Fruit fly (Drosophila melanogaster) whole organism, prepupa: ENCODE measurements around the gene rush.

Experiments
- Blimp-1 ChIP-seq: fragments of 200-800 bp; sonication (Bioruptor generic); optimal IDR thresholded peaks from 3 replicates; lab custom pipeline; 2017; ENCODE audit warnings: missing biosample characterization, missing genetic modification characterization, mild to moderate bottlenecking, moderate library complexity, missing genetic modification reagents
- CG10631 ChIP-seq: fragments of 200-800 bp; sonication (Bioruptor generic); optimal IDR thresholded peaks from 2 replicates; lab custom pipeline; 2016; ENCODE audit warnings: missing biosample characterization, missing genetic modification characterization
- CG10669 ChIP-seq: fragments of 200-800 bp; sonication (Bioruptor generic); optimal IDR thresholded peaks from 3 replicates; lab custom pipeline; 2018; ENCODE audit warnings: missing biosample characterization, mild to moderate bottlenecking, missing genetic modification characterization, moderate library complexity
- CG11294 ChIP-seq: fragments of 200-800 bp; sonication (Bioruptor generic); IDR thresholded peaks from 2 replicates; pipeline ENCODE4 v1.3.6; 2022; ENCODE audit warnings: missing biosample characterization, missing genetic modification characterization
- CG15336 ChIP-seq: fragments of 200-800 bp; sonication (Bioruptor generic); IDR thresholded peaks from 2 replicates; pipeline ENCODE4 v1.3.6; 2022; ENCODE audit warnings: missing biosample characterization, missing genetic modification characterization
- CG1621 ChIP-seq: fragments of 200-800 bp; sonication (Bioruptor generic); optimal IDR thresholded peaks from 3 replicates; lab custom pipeline; 2018; ENCODE audit warnings: missing biosample characterization, mild to moderate bottlenecking, missing genetic modification characterization
- CG31627 ChIP-seq: fragments of 200-800 bp; sonication (Bioruptor generic); optimal IDR thresholded peaks from 3 replicates; lab custom pipeline; 2016; ENCODE audit warnings: missing biosample characterization, missing genetic modification characterization
- CG32006 ChIP-seq: fragments of 200-800 bp; sonication (Bioruptor generic); optimal IDR thresholded peaks from 3 replicates; lab custom pipeline; 2017; ENCODE audit warnings: missing biosample characterization, mild to moderate bottlenecking, missing genetic modification characterization
- CG3919 ChIP-seq: fragments of 200-800 bp; sonication (Bioruptor generic); optimal IDR thresholded peaks from 3 replicates; lab custom pipeline; 2016; ENCODE audit warnings: missing biosample characterization, missing genetic modification characterization
- CG4318 ChIP-seq: fragments of 200-800 bp; sonication (Bioruptor generic); optimal IDR thresholded peaks from 3 replicates; lab custom pipeline; 2017; ENCODE audit warnings: missing biosample characterization, mild to moderate bottlenecking, missing genetic modification characterization
- CG6276 ChIP-seq: fragments of 200-800 bp; sonication (Bioruptor generic); optimal IDR thresholded peaks from 2 replicates; lab custom pipeline; 2017; ENCODE audit warnings: missing biosample characterization, mild to moderate bottlenecking, missing genetic modification characterization
- CG6808 ChIP-seq: fragments of 200-800 bp; sonication (Bioruptor generic); optimal IDR thresholded peaks from 3 replicates; lab custom pipeline; 2017; ENCODE audit warnings: missing biosample characterization, missing genetic modification characterization, mild to moderate bottlenecking, moderate library complexity, missing genetic modification reagents
- CG7368 ChIP-seq: fragments of 200-800 bp; sonication (Bioruptor generic); optimal IDR thresholded peaks from 3 replicates; lab custom pipeline; 2016; ENCODE audit warnings: missing biosample characterization, missing genetic modification characterization
- Ets21C ChIP-seq: fragments of 200-800 bp; sonication (Bioruptor generic); optimal IDR thresholded peaks from 3 replicates; lab custom pipeline; 2016; ENCODE audit warnings: missing biosample characterization, missing genetic modification characterization
- Ets96B ChIP-seq: fragments of 200-800 bp; optimal IDR thresholded peaks from 2 replicates; lab custom pipeline; 2019; ENCODE audit warnings: missing biosample characterization, mild to moderate bottlenecking, missing genetic modification characterization, moderate library complexity
- Hr38 ChIP-seq: sonication (Bioruptor generic); optimal IDR thresholded peaks from 2 replicates; lab custom pipeline; 2016; ENCODE audit warnings: missing biosample characterization, missing genetic modification characterization
- Hr39 ChIP-seq: fragments of 200-800 bp; sonication (Bioruptor generic); optimal IDR thresholded peaks from 2 replicates; lab custom pipeline; 2016; ENCODE audit warnings: missing biosample characterization, missing genetic modification characterization
- Lpt ChIP-seq: fragments of 200-800 bp; sonication (Bioruptor generic); optimal IDR thresholded peaks from 3 replicates; lab custom pipeline; 2016; ENCODE audit warnings: missing biosample characterization, missing genetic modification characterization
- OdsH ChIP-seq: fragments of 200-800 bp; sonication (Bioruptor generic); optimal IDR thresholded peaks from 3 replicates; lab custom pipeline; 2016; ENCODE audit warnings: missing biosample characterization, missing genetic modification characterization
- Sox102F ChIP-seq: fragments of 200-800 bp; sonication (Bioruptor generic); optimal IDR thresholded peaks from 2 replicates; lab custom pipeline; 2016; ENCODE audit warnings: missing biosample characterization, mild to moderate bottlenecking, missing genetic modification characterization
- Sox14 ChIP-seq: fragments of 200-800 bp; sonication (Bioruptor generic); optimal IDR thresholded peaks from 3 replicates; lab custom pipeline; 2016; ENCODE audit warnings: missing biosample characterization, missing genetic modification characterization
- Sox15 ChIP-seq: fragments of 200-800 bp; sonication (Bioruptor generic); optimal IDR thresholded peaks from 3 replicates; lab custom pipeline; 2016; ENCODE audit warnings: missing biosample characterization, missing genetic modification characterization
- achi ChIP-seq: fragments of 200-800 bp; sonication (Bioruptor generic); optimal IDR thresholded peaks from 3 replicates; lab custom pipeline; 2016; ENCODE audit warnings: missing biosample characterization, missing genetic modification characterization
- acj6 ChIP-seq: fragments of 200-800 bp; sonication (Bioruptor generic); optimal IDR thresholded peaks from 3 replicates; lab custom pipeline; 2016; ENCODE audit warnings: missing biosample characterization, missing genetic modification characterization
- cyc ChIP-seq: fragments of 200-800 bp; sonication (Bioruptor generic); optimal IDR thresholded peaks from 3 replicates; lab custom pipeline; 2016; ENCODE audit warnings: missing biosample characterization, missing genetic modification characterization
- dac ChIP-seq: fragments of 200-800 bp; sonication (Bioruptor generic); optimal IDR thresholded peaks from 2 replicates; lab custom pipeline; 2017; ENCODE audit warnings: missing biosample characterization, mild to moderate bottlenecking, missing genetic modification characterization
- dsx ChIP-seq: fragments of 200-800 bp; optimal IDR thresholded peaks from 3 replicates; lab custom pipeline; 2019; ENCODE audit warnings: missing biosample characterization, mild to moderate bottlenecking, missing genetic modification characterization, moderate library complexity; ENCODE audit not compliant: poor library complexity, severe bottlenecking
- eg ChIP-seq: fragments of 200-800 bp; sonication (Bioruptor generic); IDR thresholded peaks from 3 replicates; pipeline ENCODE4 v1.3.6; 2022; ENCODE audit warnings: missing biosample characterization, missing genetic modification characterization
- esn ChIP-seq: fragments of 200-800 bp; sonication (Bioruptor generic); optimal IDR thresholded peaks from 2 replicates; lab custom pipeline; 2016; ENCODE audit warnings: missing biosample characterization, mild to moderate bottlenecking, missing genetic modification characterization, moderate library complexity
- lz ChIP-seq: fragments of 200-800 bp; sonication (Bioruptor generic); optimal IDR thresholded peaks from 3 replicates; lab custom pipeline; 2016; ENCODE audit warnings: missing biosample characterization, missing genetic modification characterization
- pdm3 ChIP-seq: fragments of 200-800 bp; sonication (Bioruptor generic); optimal IDR thresholded peaks from 3 replicates; lab custom pipeline; 2016; ENCODE audit warnings: missing biosample characterization, missing genetic modification characterization
- spab ChIP-seq: fragments of 200-800 bp; sonication (Bioruptor generic); optimal IDR thresholded peaks from 2 replicates; lab custom pipeline; 2017; ENCODE audit warnings: missing biosample characterization, mild to moderate bottlenecking, missing genetic modification characterization, missing genetic modification reagents
- svp ChIP-seq: fragments of 200-800 bp; sonication (Bioruptor generic); peaks from one replicate; lab custom pipeline; 2016; ENCODE audit warnings: missing biosample characterization, missing genetic modification characterization
- topi ChIP-seq: fragments of 200-800 bp; sonication (Bioruptor generic); optimal IDR thresholded peaks from 3 replicates; lab custom pipeline; 2016; ENCODE audit warnings: missing biosample characterization, missing genetic modification characterization

Gene rush

dm6 chrX:1470562-1470961, 7.8 kb upstream of the rush start, which contains the start of gene pck (continued):
- TF ChIP-seq dac, result no peak
- peak; percentile 26 for TF ChIP-seq Ets96B (tag; lab: Kevin White, UChicago)
- peak; percentile 66 for TF ChIP-seq Sox102F
- TF ChIP-seq CG1621, result peak; percentile 18
- no peak for TF ChIP-seq acj6
- TF ChIP-seq CG4318 (GFP tag; lab: Kevin White, UChicago), result no peak
- TF ChIP-seq CG31627 (GFP tag; lab: Kevin White, UChicago), result peak; percentile 67
- no peak for TF ChIP-seq CG6808 (GFP tag; lab: Kevin White, UChicago)
- TF ChIP-seq CG11294 (GFP tag; lab: Robert Waterston, UW), result no peak
- TF ChIP-seq Blimp-1 (GFP tag; lab: Kevin White, UChicago), result no peak
- TF ChIP-seq CG10669, result no peak
- TF ChIP-seq CG3919 (GFP tag; lab: Kevin White, UChicago), result peak; percentile 76
- TF ChIP-seq svp, result no peak
- no peak for TF ChIP-seq CG6276 (GFP tag; lab: Kevin White, UChicago)

dm6 chrX:1472222-1472621, 6.1 kb upstream of the rush start, which contains the start of gene CG14780:
Gene CG14780, plus strand, starts transcription at chrX:1472522.
- TF ChIP-seq pdm3 (GFP tag; lab: Kevin White, UChicago) (no peak), CG10631 (GFP tag; lab: Kevin White, UChicago) (no peak)

dm6 chrX:1476436-1476835, 1.9 kb upstream of the rush start:
- TF ChIP-seq acj6, result no peak
- TF ChIP-seq Hr38 (GFP tag; lab: Kevin White, UChicago), result no peak
- no peak for TF ChIP-seq Lpt
- no peak for TF ChIP-seq Hr39 (GFP tag; lab: Kevin White, UChicago)
- TF ChIP-seq esn, result no peak
- TF ChIP-seq spab (GFP tag; lab: Kevin White, UChicago), result no peak
- TF ChIP-seq Blimp-1 (GFP tag; lab: Kevin White, UChicago), result no peak
- no peak for TF ChIP-seq CG32006 (GFP tag; lab: Kevin White, UChicago)
- no peak for TF ChIP-seq Sox102F
- no peak for TF ChIP-seq Ets21C (GFP tag; lab: Kevin White, UChicago)
- TF ChIP-seq CG7368 (GFP tag; lab: Kevin White, UChicago), result no peak

- TF ChIP-seq CG1621 (no peak), Sox14 (GFP tag; lab: Kevin White, UChicago) (peak; percentile 52), lz (GFP tag; lab: Kevin White, UChicago) (peak; percentile 8), CG10669 (no peak), esn (peak; percentile 14), topi (GFP tag; lab: Kevin White, UChicago) (peak; percentile 24), achi (no peak), eg (GFP tag; lab: Robert Waterston, UW) (no peak), cyc (GFP tag; lab: Kevin White, UChicago) (peak; percentile 12), CG15336 (no peak), CG31627 (GFP tag; lab: Kevin White, UChicago) (peak; percentile 24), OdsH (GFP tag; lab: Kevin White, UChicago) (no peak), Sox15 (GFP tag; lab: Kevin White, UChicago) (no peak)
- TF ChIP-seq, all 60 proteins: peak for 6
Observed at dm6 chrX:1476848-1477247, 1.5 kb upstream of the rush start, which contains the start of the genes Rab27 and mei-38. Gene Rab27, minus strand, starts transcription at chrX:1476974. Gene mei-38, plus strand, starts transcription at chrX:1477063.

dm6 chrX:1480426-1480825, 2.1 kb downstream of the rush start:
- TF ChIP-seq dsx (GFP tag; lab: Kevin White, UChicago), result no peak
- no peak for TF ChIP-seq pdm3 (GFP tag; lab: Kevin White, UChicago)
- TF ChIP-seq svp, result peak; percentile 57
- TF ChIP-seq, all 60 proteins: peak for 1
